Worm (Caenorhabditis elegans) whole organism, L4 larva: Measurements from ENCODE around the gene H04D03.2.

Experiments used
- D1046.2 ChIP-seq: fragments of 200-800 bp; sonication (Bioruptor generic); IDR thresholded peaks from 2 replicates; pipeline ENCODE4 v1.3.6; 2022; ENCODE audit warnings: missing genetic modification characterization, missing compliant biosample characterization
- T20F7.1 ChIP-seq: fragments of 200-800 bp; sonication (Bioruptor generic); optimal IDR thresholded peaks from 2 replicates; lab custom pipeline; 2018; ENCODE audit warnings: mild to moderate bottlenecking, missing genetic modification characterization, missing compliant biosample characterization
- Y48G9A.11 ChIP-seq: fragments of 200-800 bp; sonication (Bioruptor generic); IDR thresholded peaks from 2 replicates; pipeline ENCODE4 v1.3.6; 2022; ENCODE audit warnings: missing genetic modification reagents, missing genetic modification characterization, missing compliant biosample characterization
- Y75B8A.6 ChIP-seq: fragments of 200-800 bp; sonication (Bioruptor generic); IDR thresholded peaks from 2 replicates; pipeline ENCODE4 v1.3.6; 2022; ENCODE audit warnings: missing genetic modification reagents, missing genetic modification characterization, missing compliant biosample characterization
- ZK546.5 ChIP-seq, 2 experiments: sonication (generic microtip); optimal IDR thresholded peaks; 2 replicates each; lab custom pipeline; 2017; ENCODE audit warnings: missing biosample characterization in 2 of 2, missing genetic modification characterization in 2 of 2
- aha-1 ChIP-seq: fragments of 150-350 bp; peaks from one replicate; lab custom pipeline; 2014; ENCODE audit warnings: missing biosample characterization, missing genetic modification characterization
- aly-2 ChIP-seq: sonication (generic microtip); optimal IDR thresholded peaks from 2 replicates; lab custom pipeline; 2018; ENCODE audit warnings: missing biosample characterization, missing genetic modification characterization
- ama-1 ChIP-seq: fragments of 150-350 bp; optimal IDR thresholded peaks from 2 replicates; lab custom pipeline; 2014; ENCODE audit warnings: inconsistent platforms, mixed read lengths
- ceh-28 ChIP-seq: fragments of 150-350 bp; optimal IDR thresholded peaks from 2 replicates; lab custom pipeline; 2014; ENCODE audit warnings: missing biosample characterization, missing genetic modification reagents, missing genetic modification characterization
- ceh-82 ChIP-seq: sonication (generic microtip); optimal IDR thresholded peaks from 2 replicates; lab custom pipeline; 2017; ENCODE audit warnings: missing biosample characterization, missing genetic modification characterization
- cey-2 ChIP-seq: sonication (generic microtip); optimal IDR thresholded peaks from 3 replicates; lab custom pipeline; 2017; ENCODE audit warnings: missing genetic modification characterization, mild to moderate bottlenecking, missing compliant biosample characterization, antibody characterized with exemption, borderline replicate concordance; ENCODE audit not compliant: insufficient read depth
- dmd-6 ChIP-seq: fragments of 200-800 bp; sonication (Bioruptor generic); IDR thresholded peaks from 2 replicates; pipeline ENCODE4 v1.3.6; 2022; ENCODE audit warnings: missing genetic modification reagents, missing genetic modification characterization, missing compliant biosample characterization
- egl-43 ChIP-seq: fragments of 200-800 bp; sonication (Bioruptor generic); IDR thresholded peaks from 2 replicates; pipeline ENCODE4 v1.3.6; 2022; ENCODE audit warnings: missing genetic modification reagents, missing genetic modification characterization, missing compliant biosample characterization
- fkh-10 ChIP-seq: fragments of 150-350 bp; optimal IDR thresholded peaks from 2 replicates; lab custom pipeline; 2014; ENCODE audit warnings: missing biosample characterization, missing genetic modification reagents, missing genetic modification characterization
- fos-1 ChIP-seq: fragments of 150-350 bp; optimal IDR thresholded peaks from 2 replicates; lab custom pipeline; 2014; ENCODE audit warnings: missing biosample characterization, missing genetic modification characterization
- hif-1 ChIP-seq, 2 experiments: sonication (generic microtip); optimal IDR thresholded peaks; 2 replicates each; lab custom pipeline; 2016 to 2017; ENCODE audit warnings: missing compliant biosample characterization in 2 of 2, missing genetic modification characterization in 2 of 2, missing genetic modification reagents in 2 of 2, missing genotype in 2 of 2, mild to moderate bottlenecking in 1 of 2
- hmg-1.1 ChIP-seq: fragments of 200-800 bp; sonication (Bioruptor generic); IDR thresholded peaks from 2 replicates; pipeline ENCODE4 v1.3.6; 2022; ENCODE audit warnings: missing genetic modification reagents, missing genetic modification characterization, missing compliant biosample characterization
- lim-7 ChIP-seq: fragments of 200-800 bp; sonication (Bioruptor generic); IDR thresholded peaks from 2 replicates; pipeline ENCODE4 v1.3.6; 2022; ENCODE audit warnings: missing genetic modification characterization, missing compliant biosample characterization
- lin-1 ChIP-seq: fragments of 200-800 bp; sonication (Bioruptor generic); IDR thresholded peaks from 2 replicates; pipeline ENCODE4 v1.3.6; 2022; ENCODE audit warnings: missing genetic modification reagents, missing genetic modification characterization, missing compliant biosample characterization
- lin-13 ChIP-seq: fragments of 150-350 bp; optimal IDR thresholded peaks from 2 replicates; lab custom pipeline; 2014; ENCODE audit warnings: missing biosample characterization, missing genetic modification reagents, missing genetic modification characterization
- lin-15B ChIP-seq: fragments of 150-350 bp; sonication (generic microtip); optimal IDR thresholded peaks from 3 replicates; lab custom pipeline; 2014; ENCODE audit warnings: missing biosample characterization, missing genetic modification characterization
- lin-38 ChIP-seq: fragments of 200-800 bp; sonication (Bioruptor generic); IDR thresholded peaks from 2 replicates; pipeline ENCODE4 v1.3.6; 2022; ENCODE audit warnings: missing genetic modification reagents, missing genetic modification characterization, missing compliant biosample characterization
- lin-39 ChIP-seq: fragments of 150-350 bp; optimal IDR thresholded peaks from 2 replicates; lab custom pipeline; 2014; ENCODE audit warnings: missing biosample characterization, missing genetic modification reagents, missing genetic modification characterization
- madf-5 ChIP-seq, 2 experiments: fragments of 200-800 bp; sonication (Bioruptor generic); IDR thresholded peaks; 2 replicates each; pipeline ENCODE4 v1.3.6; 2022; ENCODE audit warnings: missing compliant biosample characterization in 2 of 2, missing genetic modification characterization in 2 of 2
- mep-1 ChIP-seq: fragments of 150-350 bp; sonication (generic microtip); optimal IDR thresholded peaks from 3 replicates; lab custom pipeline; 2014; ENCODE audit warnings: missing biosample characterization, missing genetic modification characterization
- mxl-2 ChIP-seq: fragments of 200-800 bp; sonication (Bioruptor generic); conservative IDR thresholded peaks from 2 replicates; pipeline ENCODE4 v1.3.6; 2022; ENCODE audit warnings: missing genetic modification reagents, missing genetic modification characterization, missing compliant biosample characterization
- nhr-11 ChIP-seq: fragments of 150-350 bp; optimal IDR thresholded peaks from 2 replicates; lab custom pipeline; 2014; ENCODE audit warnings: missing biosample characterization, missing genetic modification characterization
- nhr-111 ChIP-seq: fragments of 200-800 bp; sonication (Bioruptor generic); optimal IDR thresholded peaks from 2 replicates; lab custom pipeline; 2018; ENCODE audit warnings: mild to moderate bottlenecking, missing genetic modification characterization, missing compliant biosample characterization
- nhr-25 ChIP-seq: sonication (generic microtip); optimal IDR thresholded peaks from 2 replicates; lab custom pipeline; 2017; ENCODE audit warnings: missing genetic modification characterization, mild to moderate bottlenecking, missing compliant biosample characterization, antibody characterized with exemption, moderate library complexity, borderline replicate concordance; ENCODE audit not compliant: insufficient read depth
- nhr-41 ChIP-seq: fragments of 200-800 bp; sonication (Bioruptor generic); IDR thresholded peaks from 2 replicates; pipeline ENCODE4 v1.3.6; 2022; ENCODE audit warnings: missing genetic modification reagents, missing genetic modification characterization, missing compliant biosample characterization
- nhr-48 ChIP-seq: sonication (generic microtip); optimal IDR thresholded peaks from 2 replicates; lab custom pipeline; 2016; ENCODE audit warnings: mild to moderate bottlenecking, missing genetic modification characterization, missing compliant biosample characterization
- nhr-77 ChIP-seq: fragments of 150-350 bp; optimal IDR thresholded peaks from 2 replicates; lab custom pipeline; 2014; ENCODE audit warnings: missing biosample characterization, missing genetic modification characterization
- pha-4 ChIP-seq, 2 experiments: fragments of 150-350 bp in 1 of 2; fragments of 200-800 bp in 1 of 2; sonication (Bioruptor generic) in 1 of 2; IDR thresholded peaks in 1 of 2; optimal IDR thresholded peaks in 1 of 2; 2 replicates each; pipeline versions ENCODE4 v1.3.6 to Lab custom; 2014 to 2022; ENCODE audit warnings: missing genetic modification characterization in 2 of 2, missing genetic modification reagents in 2 of 2, missing biosample characterization in 1 of 2, missing compliant biosample characterization in 1 of 2
- rbr-2 ChIP-seq: sonication (generic microtip); optimal IDR thresholded peaks from 2 replicates; lab custom pipeline; 2016; ENCODE audit warnings: missing genotype, missing genetic modification characterization, missing compliant biosample characterization
- saeg-2 ChIP-seq: fragments of 200-800 bp; sonication (Bioruptor generic); IDR thresholded peaks from 2 replicates; pipeline ENCODE4 v1.3.6; 2022; ENCODE audit warnings: missing genetic modification reagents, missing genetic modification characterization, missing compliant biosample characterization
- sdz-12 ChIP-seq: fragments of 200-800 bp; sonication (Bioruptor generic); optimal IDR thresholded peaks from 2 replicates; lab custom pipeline; 2018; ENCODE audit warnings: mild to moderate bottlenecking, missing genetic modification characterization, missing compliant biosample characterization
- snpc-1.2 ChIP-seq: fragments of 200-800 bp; sonication (Bioruptor generic); IDR thresholded peaks from 2 replicates; pipeline ENCODE4 v1.3.6; 2022; ENCODE audit warnings: missing genetic modification reagents, missing genetic modification characterization, missing compliant biosample characterization
- tra-1 ChIP-seq: fragments of 200-800 bp; sonication (Bioruptor generic); IDR thresholded peaks from 2 replicates; pipeline ENCODE4 v1.3.6; 2022; ENCODE audit warnings: missing genetic modification reagents, missing genetic modification characterization, missing compliant biosample characterization
- unc-130 ChIP-seq: sonication (generic microtip); optimal IDR thresholded peaks from 2 replicates; lab custom pipeline; 2016; ENCODE audit warnings: missing genetic modification reagents, missing genetic modification characterization, missing compliant biosample characterization
- unc-39 ChIP-seq: sonication (generic microtip); optimal IDR thresholded peaks from 2 replicates; lab custom pipeline; 2017; ENCODE audit warnings: missing biosample characterization, missing genetic modification characterization
- unc-62 ChIP-seq, 3 experiments: fragments of 150-350 bp in 1 of 3; sonication (generic microtip); optimal IDR thresholded peaks in 2 of 3; peaks in 1 of 3; 1 replicate in 1 of 3; 2 replicates in 2 of 3; lab custom pipeline; 2014 to 2017; ENCODE audit warnings: missing biosample characterization in 3 of 3, missing genetic modification characterization in 3 of 3, missing genetic modification reagents in 3 of 3, missing genotype in 1 of 3
- vab-7 ChIP-seq: fragments of 200-800 bp; sonication (Bioruptor generic); IDR thresholded peaks from 2 replicates; pipeline ENCODE4 v1.3.6; 2022; ENCODE audit warnings: missing genetic modification reagents, missing genetic modification characterization, missing compliant biosample characterization
- zag-1 ChIP-seq: fragments of 150-350 bp; optimal IDR thresholded peaks from 2 replicates; lab custom pipeline; 2014; ENCODE audit warnings: missing biosample characterization, missing genetic modification characterization
- zfp-3 ChIP-seq: fragments of 200-800 bp; sonication (Bioruptor generic); conservative IDR thresholded peaks from 2 replicates; pipeline ENCODE4 v1.3.6; 2022; ENCODE audit warnings: missing genetic modification reagents, missing genetic modification characterization, missing compliant biosample characterization
- zip-2 ChIP-seq: fragments of 150-350 bp; optimal IDR thresholded peaks from 2 replicates; lab custom pipeline; 2014; ENCODE audit warnings: missing biosample characterization, missing genetic modification characterization

The H04D03.2 gene

ce11 chrIII:10427882-10428281 is 14.3 kb downstream of the H04D03.2 start, which contains the start of gene prp-3 (continued):
- TF ChIP-seq unc-130 (GFP tag; lab: Kevin White, UChicago) = no peak

ce11 chrIII:10423906-10424305 is 18.3 kb downstream of the H04D03.2 start, which contains the start of gene M03C11.6:
TSS of gene M03C11.6 (minus strand) at chrIII:10424006.
- TF ChIP-seq vab-7 (GFP tag; lab: Robert Waterston, UW) = no peak
- TF ChIP-seq, all 104 proteins: peak for 0

ce11 chrIII:10421680-10422079 is 20.5 kb downstream of the H04D03.2 start:
- no peak for TF ChIP-seq tra-1 (GFP tag; lab: Robert Waterston, UW)
- no peak for TF ChIP-seq madf-5 (GFP tag; IDR thresholded peaks at IDR 0.05; lab: Robert Waterston, UW)
- no peak for TF ChIP-seq lim-7 (GFP tag; lab: Robert Waterston, UW)
- TF ChIP-seq nhr-11 (tag; lab: Kevin White, UChicago) = no peak
- no peak for TF ChIP-seq T20F7.1 (GFP tag; lab: Kevin White, UChicago)
- TF ChIP-seq Y48G9A.11 (GFP tag; lab: Robert Waterston, UW) = no peak
- TF ChIP-seq fos-1 = no peak
- no peak for TF ChIP-seq sdz-12
- TF ChIP-seq nhr-25 (tag; lab: Kevin White, UChicago) = no peak

ce11 chrIII:10415822-10416221 is 26.4 kb downstream of the H04D03.2 start, which contains the start of gene ymel-1:
TSS of gene ymel-1 (plus strand) at chrIII:10416139.
- TF ChIP-seq Y75B8A.6 (no peak), unc-39 (tag; lab: Kevin White, UChicago) (no peak), saeg-2 (GFP tag; lab: Robert Waterston, UW) (no peak), unc-130 (GFP tag; lab: Kevin White, UChicago) (no peak), nhr-48 (tag; lab: Kevin White, UChicago) (no peak), zip-2 (no peak), mep-1 (tag; lab: Kevin White, UChicago) (no peak), nhr-41 (no peak), lin-38 (GFP tag; lab: Robert Waterston, UW) (peak; percentile 90), zfp-3 (GFP tag; lab: Robert Waterston, UW) (no peak), mxl-2 (no peak), hif-1 (tag; optimal IDR thresholded peaks at IDR 0.05; lab: Kevin White, UChicago) (peak in 1 of 2 experiments; percentile 52), egl-43 (GFP tag; lab: Robert Waterston, UW) (no peak), lin-1 (GFP tag; lab: Robert Waterston, UW) (peak; percentile 48; the same call in 1 of the 2 replicates), ZK546.5 (tag; optimal IDR thresholded peaks at IDR 0.05; lab: Kevin White, UChicago) (no peak), hmg-1.1 (no peak), aha-1 (tag; lab: Kevin White, UChicago) (peak; percentile 88), nhr-77 (peak; percentile 34), D1046.2 (GFP tag; lab: Robert Waterston, UW) (no peak), unc-62 (GFP tag; optimal IDR thresholded peaks at IDR 0.05 in 1 of 2; lab: Kevin White, UChicago) (no peak), unc-62 (tag; optimal IDR thresholded peaks at IDR 0.05; lab: Kevin White, UChicago) (no peak), dmd-6 (GFP tag; lab: Robert Waterston, UW) (peak; percentile 19; the same call in 1 of the 2 replicates), pha-4 (GFP tag; IDR thresholded peaks at IDR 0.05; lab: Robert Waterston, UW) (0 out of 2 replicates have a peak, but pooled peaks have one; percentile 11), pha-4 (tag; optimal IDR thresholded peaks at IDR 0.05; lab: Kevin White, UChicago) (no peak), fkh-10 (GFP tag; lab: Kevin White, UChicago) (no peak), cey-2 (tag; lab: Kevin White, UChicago) (no peak), ama-1 (lab: Kevin White, UChicago) (peak; percentile 61), aly-2 (tag; lab: Kevin White, UChicago) (no peak), lin-15B (no peak), rbr-2 (tag; lab: Kevin White, UChicago) (peak; percentile 16), ceh-28 (tag; lab: Kevin White, UChicago) (no peak), ceh-82 (no peak), snpc-1.2 (GFP tag; lab: Robert Waterston, UW) (no peak), lin-13 (GFP tag; lab: Kevin White, UChicago) (no peak), zag-1 (tag; lab: Kevin White, UChicago) (no peak), nhr-111 (GFP tag; lab: Kevin White, UChicago) (no peak), lin-39 (no peak)
